Worm (Caenorhabditis elegans) whole organism, early embryonic: ENCODE results near the gene Y102A5C.36.

ENCODE experiments used
- F13C5.2 ChIP-seq: sonication (generic microtip); optimal IDR thresholded peaks from 2 replicates; lab custom pipeline; 2017; ENCODE audit warnings: mild to moderate bottlenecking, missing genetic modification characterization, inconsistent platforms, missing compliant biosample characterization
- ama-1 ChIP-seq: fragments of 150-350 bp; optimal IDR thresholded peaks from 2 replicates; lab custom pipeline; 2014
- ceh-13 ChIP-seq: fragments of 200-800 bp; sonication (Bioruptor generic); optimal IDR thresholded peaks from 2 replicates; lab custom pipeline; 2018; ENCODE audit warnings: mild to moderate bottlenecking, missing genetic modification characterization, missing compliant biosample characterization
- ceh-36 ChIP-seq: sonication (generic microtip); optimal IDR thresholded peaks from 2 replicates; lab custom pipeline; 2016; ENCODE audit warnings: missing genetic modification characterization, inconsistent platforms, missing compliant biosample characterization
- ets-7 ChIP-seq: sonication (generic microtip); optimal IDR thresholded peaks from 2 replicates; lab custom pipeline; 2016; ENCODE audit warnings: missing genotype, missing genetic modification characterization, missing compliant biosample characterization
- flt-1 ChIP-seq: fragments of 200-800 bp; sonication (Bioruptor generic); IDR thresholded peaks from 2 replicates; pipeline ENCODE4 v1.3.6; 2022; ENCODE audit warnings: missing genetic modification characterization, missing compliant biosample characterization
- hmg-4 ChIP-seq: fragments of 200-800 bp; sonication (Bioruptor generic); optimal IDR thresholded peaks from 2 replicates; lab custom pipeline; 2018; ENCODE audit warnings: mild to moderate bottlenecking, missing genetic modification characterization, missing compliant biosample characterization
- hnd-1 ChIP-seq: sonication (generic microtip); optimal IDR thresholded peaks from 2 replicates; lab custom pipeline; 2016; ENCODE audit warnings: missing genetic modification characterization, missing compliant biosample characterization
- pes-1 ChIP-seq: fragments of 200-800 bp; sonication (Bioruptor generic); IDR thresholded peaks from 2 replicates; pipeline ENCODE4 v1.3.6; 2022; ENCODE audit warnings: missing genetic modification reagents, missing genetic modification characterization, missing compliant biosample characterization
- scrt-1 ChIP-seq: fragments of 200-800 bp; sonication (Bioruptor generic); IDR thresholded peaks from 2 replicates; pipeline ENCODE4 v1.3.6; 2022; ENCODE audit warnings: missing genetic modification characterization, missing compliant biosample characterization
- sea-1 ChIP-seq: fragments of 200-800 bp; sonication (Bioruptor generic); conservative IDR thresholded peaks from 2 replicates; pipeline ENCODE4 v1.3.6; 2022; ENCODE audit warnings: missing genetic modification characterization, missing compliant biosample characterization
- tbx-11 ChIP-seq: fragments of 200-800 bp; sonication (Bioruptor generic); IDR thresholded peaks from 2 replicates; pipeline ENCODE4 v1.3.6; 2022; ENCODE audit warnings: missing genetic modification characterization, missing compliant biosample characterization

ce11 chrV:16879532-16879931 is 47.7 kb downstream of the Y102A5C.36 start:
- no peak for TF ChIP-seq ama-1
- TF ChIP-seq scrt-1 (GFP tag; lab: Robert Waterston, UW), result no peak
- TF ChIP-seq ceh-36, result no peak
- no peak for TF ChIP-seq hnd-1
- TF ChIP-seq sea-1 (GFP tag; lab: Robert Waterston, UW), result no peak
- TF ChIP-seq pes-1 (GFP tag; lab: Robert Waterston, UW), result no peak
- no peak for TF ChIP-seq hmg-4 (GFP tag; lab: Kevin White, UChicago)
- TF ChIP-seq F13C5.2 (tag; lab: Kevin White, UChicago), result no peak
- no peak for TF ChIP-seq ets-7
- no peak for TF ChIP-seq tbx-11
- no peak for TF ChIP-seq flt-1 (GFP tag; lab: Robert Waterston, UW)
- no peak for TF ChIP-seq ceh-13 (GFP tag; lab: Kevin White, UChicago)
